Fruit fly (Drosophila melanogaster): ENCODE results near the gene Oseg5.

Oseg5 gene

DNA sequence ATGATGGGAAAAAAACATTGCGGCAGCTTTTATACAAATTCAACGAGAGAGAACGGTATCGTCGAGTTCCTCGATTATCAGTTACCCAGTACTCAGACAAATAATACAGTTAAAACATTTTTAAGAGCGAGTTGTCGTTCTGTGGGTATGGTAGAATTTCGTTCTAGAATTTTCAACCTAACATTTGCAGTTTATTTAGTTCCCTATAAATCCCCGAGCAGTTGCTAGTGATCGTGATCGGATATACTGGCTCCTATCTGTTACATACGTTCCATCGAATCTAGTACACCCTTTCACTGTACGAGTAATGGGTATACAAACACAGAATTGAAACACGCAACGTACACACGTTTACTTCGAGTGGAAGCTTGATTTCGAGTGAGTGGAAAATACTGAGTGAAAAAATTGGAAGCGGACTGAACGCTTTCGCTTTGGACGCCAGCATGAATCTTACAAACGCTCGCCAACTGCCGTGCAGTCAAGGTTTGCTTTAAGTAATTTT is 29.2 kb upstream of the Oseg5 start, which contains the start of gene CG9338:
TSS of gene CG9338 (plus strand) at position 452 of the 502 bp plus-strand sequence.
- TF ChIP-seq ttk (optimal IDR thresholded peaks at IDR 0.05) (no peak), insv (optimal IDR thresholded peaks at IDR 0.05) (no peak), h (optimal IDR thresholded peaks at IDR 0.05) (no peak), Myc (optimal IDR thresholded peaks at IDR 0.05) (no peak)

DNA sequence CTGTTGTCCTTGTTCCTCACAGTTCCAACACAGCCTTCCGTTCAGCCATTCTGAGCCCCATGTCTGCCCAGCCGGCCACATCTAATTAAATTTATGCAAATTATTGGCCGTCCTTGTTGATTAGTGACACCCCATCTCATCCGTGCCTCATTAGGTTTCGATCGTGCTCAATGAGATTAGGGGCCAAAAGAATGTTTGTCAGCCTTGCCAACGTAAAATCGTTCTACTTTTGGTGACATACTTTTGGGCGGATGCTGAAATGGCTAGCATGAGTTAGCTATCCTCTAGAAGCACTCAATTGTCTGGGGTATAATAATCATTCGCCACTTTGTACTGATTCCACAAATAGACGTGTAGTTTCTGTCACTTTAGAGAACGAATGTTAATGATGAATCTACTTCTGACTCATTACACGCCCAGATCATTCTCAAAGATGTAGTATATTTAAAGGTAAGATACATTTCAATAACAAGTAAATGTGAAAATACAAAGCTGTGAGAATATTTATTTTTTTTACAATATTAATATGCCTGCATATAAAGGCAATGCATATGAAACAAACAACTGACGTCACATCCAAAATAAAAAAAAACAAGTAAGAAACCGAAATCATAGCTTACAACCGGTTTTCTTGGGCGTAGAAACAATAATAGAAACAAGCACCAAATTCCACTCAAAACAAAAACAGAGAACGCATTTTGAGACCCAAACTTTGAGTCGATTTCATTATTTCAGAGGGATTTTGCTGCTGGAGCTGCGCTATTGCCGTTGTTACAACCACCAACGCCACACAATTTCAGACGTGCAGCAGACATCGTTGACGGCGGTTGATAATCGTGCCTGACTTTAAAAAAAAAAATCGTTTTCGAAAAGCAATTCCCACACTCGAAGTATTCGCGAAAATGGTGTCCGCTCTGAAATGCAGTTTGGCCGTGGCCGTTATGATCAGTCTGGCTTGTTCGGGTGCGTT is 23.0 kb upstream of the Oseg5 start, which contains the start of gene bero:
TSS of gene bero (plus strand) at position 325 of the 970 bp plus-strand sequence.
- TF ChIP-seq Sin3A (optimal IDR thresholded peaks at IDR 0.05) (no peak), ttk (optimal IDR thresholded peaks at IDR 0.05) (no peak), h (optimal IDR thresholded peaks at IDR 0.05) (no peak), insv (optimal IDR thresholded peaks at IDR 0.05) (no peak), Myc (optimal IDR thresholded peaks at IDR 0.05) (no peak), psq (optimal IDR thresholded peaks at IDR 0.05) (no peak)

DNA sequence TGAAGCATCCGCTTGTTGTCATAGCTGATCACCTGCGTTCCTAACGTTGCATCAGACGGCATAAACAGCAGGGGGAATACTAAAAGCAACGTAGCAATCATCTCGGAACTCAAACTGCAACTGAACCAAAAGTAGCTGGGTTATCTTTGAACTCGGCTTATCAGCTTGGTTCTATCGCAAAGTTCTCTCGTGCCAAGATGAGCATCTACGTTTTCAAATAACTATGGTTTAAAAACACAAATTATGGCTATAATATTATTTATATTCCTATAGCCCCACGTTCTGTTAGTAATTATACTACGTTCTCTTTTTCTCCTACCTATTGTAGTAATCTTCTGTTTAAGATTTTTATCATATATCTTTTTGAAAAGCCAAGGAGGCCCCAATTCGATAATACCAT is 22.2 kb upstream of the Oseg5 start, which contains the start of gene CG14400:
TSS of gene CG14400 (minus strand) at position 101 of the 400 bp plus-strand sequence.
- TF ChIP-seq psq (optimal IDR thresholded peaks at IDR 0.05) = no peak
- no peak for TF ChIP-seq ttk (optimal IDR thresholded peaks at IDR 0.05)
- TF ChIP-seq Myc (optimal IDR thresholded peaks at IDR 0.05) = no peak
- no peak for TF ChIP-seq insv (optimal IDR thresholded peaks at IDR 0.05)
- no peak for TF ChIP-seq Sin3A (optimal IDR thresholded peaks at IDR 0.05)
- TF ChIP-seq h (optimal IDR thresholded peaks at IDR 0.05) = no peak

DNA sequence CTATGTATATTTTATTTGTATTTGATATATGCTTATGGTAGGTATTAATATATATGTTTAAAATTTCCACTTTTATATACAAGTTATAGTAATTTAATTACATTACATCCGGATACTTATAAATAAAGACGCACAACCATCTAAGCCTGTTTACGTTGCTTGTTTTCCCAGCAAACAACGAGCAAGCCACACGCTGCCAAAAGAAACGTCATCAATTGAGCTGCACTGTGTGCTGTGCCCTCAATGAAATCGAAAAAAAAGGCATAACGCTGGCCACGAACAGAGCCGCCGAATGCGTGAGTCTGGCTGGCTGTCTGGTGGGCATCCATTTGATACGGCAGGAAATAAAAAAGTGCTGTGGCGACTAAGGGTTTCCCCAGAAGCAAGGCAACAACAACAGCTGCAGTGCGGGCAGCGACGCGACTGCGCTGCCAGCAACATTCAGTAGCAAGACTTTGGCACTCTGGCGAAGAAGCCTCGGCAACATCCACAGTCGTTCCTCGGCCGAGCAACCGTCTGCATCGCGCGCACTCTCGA is 16.5 kb upstream of the Oseg5 start, which contains the start of gene twit:
TSS of gene twit (plus strand) at position 487 of the 537 bp plus-strand sequence.
- no peak for TF ChIP-seq ttk (optimal IDR thresholded peaks at IDR 0.05)
- no peak for TF ChIP-seq h (optimal IDR thresholded peaks at IDR 0.05)

DNA sequence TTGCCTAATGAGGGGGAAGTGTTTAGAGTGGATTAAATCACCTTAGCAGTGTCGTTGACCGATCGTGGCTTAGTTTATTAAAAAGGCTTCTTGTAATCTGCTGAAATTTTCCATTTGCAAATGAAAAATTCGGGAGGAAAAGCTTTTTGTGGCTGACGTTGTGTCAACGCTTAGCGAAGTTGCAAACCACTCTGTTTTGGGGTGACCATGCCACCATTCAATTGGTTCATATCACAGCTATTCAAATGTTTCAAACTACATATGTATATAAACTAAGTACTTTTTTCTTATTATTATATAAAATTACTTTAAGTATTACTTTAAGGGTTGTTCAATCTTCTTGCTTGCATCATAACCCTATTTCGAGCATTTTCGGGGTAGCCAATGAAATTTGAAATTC is 16.0 kb upstream of the Oseg5 start:
- no peak for TF ChIP-seq Sin3A (optimal IDR thresholded peaks at IDR 0.05)
- TF ChIP-seq insv (optimal IDR thresholded peaks at IDR 0.05) = no peak
- no peak for TF ChIP-seq Myc (optimal IDR thresholded peaks at IDR 0.05)
- no peak for TF ChIP-seq ttk (optimal IDR thresholded peaks at IDR 0.05)
- no peak for TF ChIP-seq h (optimal IDR thresholded peaks at IDR 0.05)
- no peak for TF ChIP-seq psq (optimal IDR thresholded peaks at IDR 0.05)

DNA sequence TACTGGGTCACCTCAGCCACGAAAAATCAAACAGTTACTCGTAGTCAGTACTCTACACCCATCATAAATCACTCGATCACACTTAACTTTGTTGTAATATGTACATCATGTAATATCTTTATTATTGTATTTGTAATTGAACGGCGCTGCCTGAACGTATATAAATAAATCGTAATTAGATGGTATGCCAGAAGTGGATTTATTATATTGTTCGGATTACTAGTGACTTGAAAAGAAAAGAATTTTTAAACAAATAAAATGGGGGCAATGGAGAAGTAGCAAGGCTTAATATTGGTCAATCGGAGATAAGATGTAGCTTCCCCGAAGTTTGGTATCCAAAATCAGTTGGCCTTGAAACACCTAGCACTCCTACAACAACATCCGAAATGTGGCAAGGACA is 13.4 kb upstream of the Oseg5 start, which contains the start of gene CG14402:
TSS of gene CG14402 (plus strand) at position 301 of the 400 bp plus-strand sequence.
- TF ChIP-seq Myc (optimal IDR thresholded peaks at IDR 0.05) = no peak
- TF ChIP-seq insv (optimal IDR thresholded peaks at IDR 0.05) = no peak
- TF ChIP-seq h (optimal IDR thresholded peaks at IDR 0.05) = no peak
- no peak for TF ChIP-seq Sin3A (optimal IDR thresholded peaks at IDR 0.05)
- no peak for TF ChIP-seq ttk (optimal IDR thresholded peaks at IDR 0.05)
- TF ChIP-seq psq (optimal IDR thresholded peaks at IDR 0.05) = no peak

DNA sequence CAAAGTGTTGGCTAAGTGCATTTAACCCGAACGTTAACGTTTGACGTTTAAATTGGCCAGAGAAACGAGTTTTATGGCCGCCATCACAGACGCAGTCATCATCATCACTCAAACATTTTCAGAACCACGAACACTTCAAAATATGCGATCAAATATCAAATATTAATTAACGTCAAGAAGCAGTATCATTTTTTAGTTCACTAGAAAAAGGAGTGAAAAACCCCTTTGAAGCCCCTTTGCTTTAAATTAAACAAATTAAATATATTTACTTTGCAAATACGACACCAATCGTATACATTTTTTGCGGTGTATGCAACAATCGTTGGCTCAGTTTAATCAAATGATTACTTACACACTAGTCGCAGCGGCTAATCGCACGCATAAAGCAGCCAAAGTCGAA is 8.7 kb upstream of the Oseg5 start:
- TF ChIP-seq Sin3A (optimal IDR thresholded peaks at IDR 0.05) = no peak
- no peak for TF ChIP-seq h (optimal IDR thresholded peaks at IDR 0.05)
- no peak for TF ChIP-seq ttk (optimal IDR thresholded peaks at IDR 0.05)
- TF ChIP-seq Myc (optimal IDR thresholded peaks at IDR 0.05) = no peak
- TF ChIP-seq psq (optimal IDR thresholded peaks at IDR 0.05) = no peak
- TF ChIP-seq insv (optimal IDR thresholded peaks at IDR 0.05) = no peak

DNA sequence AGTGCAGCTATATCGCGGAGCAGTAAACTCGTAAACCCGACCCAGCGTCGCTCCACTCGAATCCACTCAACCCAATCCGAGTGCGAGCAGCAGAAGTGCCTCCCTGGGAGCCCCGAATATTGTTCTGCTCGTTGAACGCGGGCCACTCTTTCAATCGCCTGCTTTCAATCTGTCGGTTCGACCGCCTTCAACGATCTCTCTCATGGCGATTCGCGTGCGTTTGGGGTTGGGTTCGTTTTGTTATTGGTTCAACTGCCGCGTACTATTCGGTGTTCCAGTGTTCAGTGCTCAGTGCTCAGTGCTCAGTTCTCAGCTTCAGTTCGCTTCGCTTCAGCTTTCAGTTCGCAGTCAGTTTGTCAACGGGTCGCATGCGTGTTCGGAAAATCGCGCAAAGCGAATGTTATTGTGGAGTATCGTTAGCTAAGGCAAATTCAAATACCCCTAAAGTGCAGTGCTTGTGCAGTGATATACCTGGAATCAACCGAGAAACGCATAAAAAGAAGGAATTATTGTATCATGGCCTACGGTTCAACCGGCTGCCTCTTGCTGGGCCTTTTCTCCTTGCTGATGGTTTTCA is 4.9 kb upstream of the Oseg5 start, which contains the start of gene CG31676:
TSS of gene CG31676 (plus strand) at position 289 of the 577 bp plus-strand sequence.
- TF ChIP-seq psq (optimal IDR thresholded peaks at IDR 0.05) (no peak), insv (optimal IDR thresholded peaks at IDR 0.05) (no peak), Myc (optimal IDR thresholded peaks at IDR 0.05) (no peak), Sin3A (optimal IDR thresholded peaks at IDR 0.05) (no peak), ttk (optimal IDR thresholded peaks at IDR 0.05) (no peak), h (optimal IDR thresholded peaks at IDR 0.05) (no peak)

DNA sequence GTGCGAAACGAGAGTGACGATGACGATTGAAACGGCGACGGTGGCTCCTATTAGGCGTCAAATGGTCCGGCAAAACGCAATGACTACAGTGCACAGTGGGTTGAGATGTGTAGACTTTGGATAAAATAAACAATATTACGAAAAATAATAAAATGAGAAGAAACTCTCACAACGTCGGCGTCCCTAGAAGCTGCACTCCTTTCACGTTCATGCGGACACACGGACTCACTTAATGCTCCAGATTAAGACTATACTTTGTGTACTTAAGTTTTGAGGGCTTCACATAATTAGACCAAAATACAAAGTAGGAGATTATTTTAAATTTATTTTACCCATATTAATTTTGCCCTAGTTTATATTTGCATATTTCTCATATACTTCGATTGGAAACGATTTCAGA is 4.4 kb upstream of the Oseg5 start:
- TF ChIP-seq insv (optimal IDR thresholded peaks at IDR 0.05) = no peak
- no peak for TF ChIP-seq Myc (optimal IDR thresholded peaks at IDR 0.05)
- TF ChIP-seq psq (optimal IDR thresholded peaks at IDR 0.05) = no peak
- TF ChIP-seq Sin3A (optimal IDR thresholded peaks at IDR 0.05) = no peak
- TF ChIP-seq ttk (optimal IDR thresholded peaks at IDR 0.05) = no peak
- no peak for TF ChIP-seq h (optimal IDR thresholded peaks at IDR 0.05)

DNA sequence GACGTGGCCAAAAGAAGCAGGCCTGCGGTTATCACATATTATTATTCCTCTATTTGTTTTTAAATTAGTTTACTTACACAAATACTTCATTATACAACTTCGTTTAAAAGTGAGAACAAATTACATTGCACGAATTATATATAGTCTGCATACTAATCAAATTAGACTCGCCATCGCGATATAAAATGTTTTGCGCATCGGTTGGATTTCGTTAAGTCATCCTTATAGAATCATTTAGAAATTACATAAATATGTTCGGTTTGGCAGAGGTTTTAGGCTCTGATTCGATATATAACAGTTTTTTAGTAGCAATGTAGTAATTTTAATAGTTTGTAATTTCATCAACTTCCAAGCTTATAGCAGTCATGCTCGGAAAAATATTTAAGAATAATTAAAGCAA is 2.2 kb upstream of the Oseg5 start, which contains the start of gene Spn38F:
TSS of gene Spn38F (minus strand) at position 101 of the 400 bp plus-strand sequence.
- TF ChIP-seq Sin3A (optimal IDR thresholded peaks at IDR 0.05) (no peak), insv (optimal IDR thresholded peaks at IDR 0.05) (no peak), h (optimal IDR thresholded peaks at IDR 0.05) (no peak), psq (optimal IDR thresholded peaks at IDR 0.05) (no peak), Myc (optimal IDR thresholded peaks at IDR 0.05) (no peak), ttk (optimal IDR thresholded peaks at IDR 0.05) (no peak)

DNA sequence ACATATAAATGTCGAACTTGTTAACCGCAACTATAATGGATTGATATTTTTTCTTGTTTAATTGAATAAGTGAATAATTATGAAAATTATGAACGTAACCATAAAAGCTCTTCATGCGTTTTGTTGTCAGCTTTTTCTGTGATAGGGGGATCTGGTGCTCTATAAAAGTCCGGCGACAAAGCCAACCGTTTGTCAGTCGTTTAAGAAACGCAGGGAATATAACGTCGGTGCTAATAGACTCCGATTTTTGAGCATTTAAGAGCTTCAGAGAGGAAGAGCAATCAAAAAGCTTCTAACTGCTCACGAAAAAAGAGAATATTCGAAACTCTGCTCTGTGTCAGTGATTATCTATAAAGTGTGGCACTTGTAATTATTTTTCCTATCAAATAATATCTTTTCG is 4.6 kb downstream of the Oseg5 start, which contains the start of gene CG31674:
TSS of gene CG31674 (plus strand) at position 203 of the 400 bp plus-strand sequence.
- TF ChIP-seq h (optimal IDR thresholded peaks at IDR 0.05) (no peak), Sin3A (optimal IDR thresholded peaks at IDR 0.05) (no peak), psq (optimal IDR thresholded peaks at IDR 0.05) (no peak), insv (optimal IDR thresholded peaks at IDR 0.05) (no peak), Myc (optimal IDR thresholded peaks at IDR 0.05) (no peak), ttk (optimal IDR thresholded peaks at IDR 0.05) (no peak)

Data from Kc167 (cell line).